Worm (Caenorhabditis elegans): ENCODE measurements around the gene Y22D7AL.4.

- TF ChIP-seq snpc-4 (tag; optimal IDR thresholded peaks at IDR 0.05): no peak
- no peak for TF ChIP-seq mls-2 (tag; optimal IDR thresholded peaks at IDR 0.05)
- TF ChIP-seq nhr-237 (tag; optimal IDR thresholded peaks at IDR 0.05): no peak
- no peak for TF ChIP-seq lin-32 (GFP tag; optimal IDR thresholded peaks at IDR 0.05)
- no peak for TF ChIP-seq unc-39 (tag; optimal IDR thresholded peaks at IDR 0.05)
- no peak for TF ChIP-seq lin-13 (tag; optimal IDR thresholded peaks at IDR 0.05)
- no peak for TF ChIP-seq sptf-1 (tag; optimal IDR thresholded peaks at IDR 0.05)
- no peak for TF ChIP-seq nhr-28 (tag; optimal IDR thresholded peaks at IDR 0.05)
- no peak for TF ChIP-seq pha-4 (tag; optimal IDR thresholded peaks at IDR 0.05)
- TF ChIP-seq bed-3 (GFP tag; optimal IDR thresholded peaks at IDR 0.05): no peak
- no peak for TF ChIP-seq blmp-1 (tag; optimal IDR thresholded peaks at IDR 0.05)
- TF ChIP-seq ztf-11 (tag; optimal IDR thresholded peaks at IDR 0.05): no peak
Observed at ce11 chrIII:1578566-1578965, 47.9 kb upstream of the Y22D7AL.4 start.

Measured in whole organism, mixed stage, embryonic.